Worm (Caenorhabditis elegans): Measurements from ENCODE around the gene Y105C5A.13.

The Y105C5A.13 gene

DNA sequence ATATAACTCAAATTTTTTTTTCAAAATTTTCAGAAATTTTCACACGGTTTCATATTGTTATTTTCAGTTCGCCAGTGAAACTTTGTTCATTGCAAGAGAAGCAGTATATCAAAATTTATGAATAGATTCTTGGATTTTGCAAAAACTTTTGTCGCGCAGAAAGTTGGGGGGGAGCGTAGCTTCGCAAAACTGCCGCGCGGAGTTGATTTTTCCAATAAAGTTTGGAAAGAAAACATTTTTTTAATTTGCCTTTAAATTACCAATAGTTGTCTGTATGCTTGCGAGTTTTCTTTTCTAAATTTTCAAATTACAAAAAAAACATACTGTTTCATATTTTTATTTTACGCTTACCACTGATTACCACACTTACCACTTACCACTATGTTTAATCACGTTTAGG is 45.2 kb downstream of the Y105C5A.13 start:
- TF ChIP-seq nhr-237 (tag; optimal IDR thresholded peaks at IDR 0.05) = no peak
- TF ChIP-seq ceh-39 (tag; optimal IDR thresholded peaks at IDR 0.05) = no peak
- no peak for TF ChIP-seq elt-1 (tag; optimal IDR thresholded peaks at IDR 0.05; ENCODE audit: borderline replicate concordance, insufficient read depth)

DNA sequence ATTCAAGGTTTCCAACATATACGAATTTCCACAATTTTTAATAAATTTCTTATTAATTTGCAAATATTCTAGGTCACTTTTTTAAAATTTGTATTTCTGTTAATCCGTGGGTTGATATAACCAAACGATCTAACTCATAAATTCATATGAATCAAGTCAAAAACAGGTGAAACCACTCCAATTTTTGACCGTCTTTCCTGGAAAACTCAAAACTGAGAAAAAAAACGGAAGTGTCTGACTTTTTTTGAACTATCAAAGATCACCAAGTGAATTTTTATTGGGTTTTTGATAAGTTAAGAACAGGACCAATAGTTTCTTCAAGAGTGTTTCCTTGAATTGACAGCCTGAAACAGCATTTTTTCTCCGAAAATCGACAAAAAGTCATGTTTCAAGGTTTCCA is 46.8 kb downstream of the Y105C5A.13 start:
- TF ChIP-seq lin-32 (GFP tag; optimal IDR thresholded peaks at IDR 0.05) = no peak
- no peak for TF ChIP-seq zip-8 (tag; optimal IDR thresholded peaks at IDR 0.05)
- TF ChIP-seq nhr-76 (tag; optimal IDR thresholded peaks at IDR 0.05) = no peak
- no peak for TF ChIP-seq sem-2 (GFP tag; optimal IDR thresholded peaks at IDR 0.05)
- no peak for TF ChIP-seq mls-2 (tag; optimal IDR thresholded peaks at IDR 0.05)

ce11 chrIV:15688524-15689479 is 47.8 kb downstream of the Y105C5A.13 start, which contains the start of gene Y105C5A.15:
Gene Y105C5A.15 (plus strand): TSS chrIV:15689201.
- TF ChIP-seq lin-13 (tag; optimal IDR thresholded peaks at IDR 0.05) = no peak
- no peak for TF ChIP-seq ham-2 (GFP tag; optimal IDR thresholded peaks at IDR 0.05)
- no peak for TF ChIP-seq ztf-11 (tag; optimal IDR thresholded peaks at IDR 0.05)
- no peak for TF ChIP-seq blmp-1 (tag; optimal IDR thresholded peaks at IDR 0.05)
- TF ChIP-seq nhr-28 (tag; optimal IDR thresholded peaks at IDR 0.05) = no peak
- no peak for TF ChIP-seq ceh-39 (tag; optimal IDR thresholded peaks at IDR 0.05)
- no peak for TF ChIP-seq pha-4 (tag; optimal IDR thresholded peaks at IDR 0.05)
- TF ChIP-seq cnd-1 (tag; optimal IDR thresholded peaks at IDR 0.05) = no peak
- no peak for TF ChIP-seq ceh-43 (GFP tag; optimal IDR thresholded peaks at IDR 0.05)
- no peak for TF ChIP-seq nhr-76 (tag; optimal IDR thresholded peaks at IDR 0.05)
- no peak for TF ChIP-seq tbx-8 (GFP tag; optimal IDR thresholded peaks at IDR 0.05)
- TF ChIP-seq bed-3 (GFP tag; optimal IDR thresholded peaks at IDR 0.05) = no peak
- no peak for TF ChIP-seq sem-2 (GFP tag; optimal IDR thresholded peaks at IDR 0.05)
- no peak for TF ChIP-seq unc-62 (GFP tag; optimal IDR thresholded peaks at IDR 0.05)
- no peak for TF ChIP-seq lin-32 (GFP tag; optimal IDR thresholded peaks at IDR 0.05)
- TF ChIP-seq ces-1 (GFP tag; optimal IDR thresholded peaks at IDR 0.05) = no peak
- TF ChIP-seq ceh-83 (GFP tag; optimal IDR thresholded peaks at IDR 0.05) = no peak
- TF ChIP-seq elt-3 (tag; optimal IDR thresholded peaks at IDR 0.05) = no peak

DNA sequence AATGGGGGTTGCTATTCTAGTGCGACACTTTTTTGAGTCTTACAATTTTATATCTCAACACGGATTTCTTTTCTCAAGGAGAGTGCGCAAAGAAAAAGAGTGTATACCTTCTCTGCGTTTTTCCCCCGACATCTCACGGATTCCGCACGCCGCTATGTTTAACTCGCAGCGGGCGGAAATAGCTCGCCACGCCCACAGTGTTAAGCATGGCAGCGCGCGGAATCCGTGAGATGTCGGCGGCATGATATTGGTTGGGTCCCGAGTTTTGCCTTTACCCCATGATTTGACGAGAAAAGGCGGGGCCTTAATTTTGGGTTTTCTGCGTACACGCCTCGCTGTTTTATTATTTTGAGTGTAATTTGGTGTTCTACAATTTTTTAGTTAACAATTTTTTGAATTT is 50.8 kb downstream of the Y105C5A.13 start:
- TF ChIP-seq mab-5 (tag; optimal IDR thresholded peaks at IDR 0.05) (no peak), lin-32 (GFP tag; optimal IDR thresholded peaks at IDR 0.05) (no peak), bed-3 (GFP tag; optimal IDR thresholded peaks at IDR 0.05) (no peak), mep-1 (tag; optimal IDR thresholded peaks at IDR 0.05) (no peak), lsy-2 (tag; optimal IDR thresholded peaks at IDR 0.05) (no peak), ceh-43 (GFP tag; optimal IDR thresholded peaks at IDR 0.05) (no peak), nhr-28 (tag; optimal IDR thresholded peaks at IDR 0.05) (no peak), nhr-237 (tag; optimal IDR thresholded peaks at IDR 0.05) (no peak), elt-3 (tag; optimal IDR thresholded peaks at IDR 0.05) (no peak), nhr-12 (tag; optimal IDR thresholded peaks at IDR 0.05) (no peak), ham-2 (GFP tag; optimal IDR thresholded peaks at IDR 0.05) (no peak), snpc-4 (tag; optimal IDR thresholded peaks at IDR 0.05) (no peak), flh-1 (GFP tag; optimal IDR thresholded peaks at IDR 0.05) (no peak), ces-1 (GFP tag; optimal IDR thresholded peaks at IDR 0.05) (no peak), nhr-2 (tag; optimal IDR thresholded peaks at IDR 0.05) (no peak), M03D4.4 (tag; optimal IDR thresholded peaks at IDR 0.05) (no peak)

- no peak for TF ChIP-seq nhr-28 (tag; optimal IDR thresholded peaks at IDR 0.05)
- no peak for TF ChIP-seq unc-62 (GFP tag; optimal IDR thresholded peaks at IDR 0.05)
- no peak for TF ChIP-seq flh-1 (GFP tag; optimal IDR thresholded peaks at IDR 0.05)
- no peak for TF ChIP-seq elt-3 (tag; optimal IDR thresholded peaks at IDR 0.05)
- TF ChIP-seq bed-3 (GFP tag; optimal IDR thresholded peaks at IDR 0.05) = no peak
- no peak for TF ChIP-seq sptf-1 (tag; optimal IDR thresholded peaks at IDR 0.05)
- no peak for TF ChIP-seq zip-8 (tag; optimal IDR thresholded peaks at IDR 0.05)
- no peak for TF ChIP-seq nhr-2 (tag; optimal IDR thresholded peaks at IDR 0.05)
- no peak for TF ChIP-seq nhr-12 (tag; optimal IDR thresholded peaks at IDR 0.05)
- TF ChIP-seq snpc-4 (tag; optimal IDR thresholded peaks at IDR 0.05) = no peak
- no peak for TF ChIP-seq hlh-1 (tag; optimal IDR thresholded peaks at IDR 0.05)
- TF ChIP-seq mls-2 (tag; optimal IDR thresholded peaks at IDR 0.05) = no peak
- no peak for TF ChIP-seq sem-2 (GFP tag; optimal IDR thresholded peaks at IDR 0.05)
- no peak for TF ChIP-seq ceh-43 (GFP tag; optimal IDR thresholded peaks at IDR 0.05)
- TF ChIP-seq elt-1 (tag; optimal IDR thresholded peaks at IDR 0.05; ENCODE audit: borderline replicate concordance, insufficient read depth) = no peak
These were observed 52.2 kb downstream of the Y105C5A.13 start for ce11 chrIV:15693268-15693667.

All from whole organism, mixed stage, embryonic.